Fruit fly (Drosophila melanogaster): ENCODE results near the gene CG12523.

The CG12523 gene

DNA sequence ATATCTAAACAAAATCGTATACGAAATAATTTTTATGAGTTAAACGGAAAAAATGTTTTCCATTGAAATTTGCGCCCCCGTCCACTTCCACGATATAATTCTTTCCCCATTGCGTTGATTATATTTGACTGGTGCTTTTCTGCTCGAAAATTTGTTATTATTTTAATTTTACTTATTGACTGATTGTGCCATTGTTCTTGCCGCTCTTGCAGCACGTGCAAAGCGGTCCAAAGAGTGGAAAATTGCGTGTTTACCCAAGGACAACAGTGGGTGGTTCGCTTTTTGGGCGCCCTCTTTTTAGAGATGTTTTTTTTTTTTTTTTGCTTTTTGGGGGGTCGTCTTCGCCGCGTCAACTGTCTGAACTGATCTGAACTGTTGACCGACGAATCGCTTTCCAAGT, 2.1 kb downstream of the CG12523 start:
- TF ChIP-seq pros (GFP tag; optimal IDR thresholded peaks at IDR 0.05) (no peak), chif (GFP tag; optimal IDR thresholded peaks at IDR 0.05) (no peak), MTF-1 (GFP tag; optimal IDR thresholded peaks at IDR 0.05; ENCODE audit: borderline replicate concordance) (peak; percentile 7), so (GFP tag; IDR thresholded peaks at IDR 0.05) (no peak), zen (tag; optimal IDR thresholded peaks at IDR 0.05) (no peak), D19B (GFP tag; optimal IDR thresholded peaks at IDR 0.05) (no peak), B-H2 (GFP tag; optimal IDR thresholded peaks at IDR 0.05) (no peak), oc (tag; optimal IDR thresholded peaks at IDR 0.05) (no peak), sens (GFP tag) (peak; percentile 69), Med (GFP tag) (peak; percentile 55), sd (tag; optimal IDR thresholded peaks at IDR 0.05) (peak; percentile 52), Eip74EF (GFP tag; optimal IDR thresholded peaks at IDR 0.05) (no peak), bab2 (GFP tag; optimal IDR thresholded peaks at IDR 0.05) (peak; percentile 7), caup (GFP tag; optimal IDR thresholded peaks at IDR 0.05; ENCODE audit: severe bottlenecking) (no peak), CG14710 (tag; optimal IDR thresholded peaks at IDR 0.05) (no peak), Nf-YB (GFP tag; optimal IDR thresholded peaks at IDR 0.05) (no peak), abd-A (tag; optimal IDR thresholded peaks at IDR 0.05) (peak; percentile 14), cwo (GFP tag; optimal IDR thresholded peaks at IDR 0.05) (peak; percentile 17), lab (GFP tag; optimal IDR thresholded peaks at IDR 0.05) (no peak), phol (tag; optimal IDR thresholded peaks at IDR 0.05) (no peak), CG14014 (GFP tag; IDR thresholded peaks at IDR 0.05) (no peak), CG14050 (GFP tag; IDR thresholded peaks at IDR 0.05) (no peak), Optix (GFP tag; IDR thresholded peaks at IDR 0.05) (no peak), CG11696 (GFP tag; IDR thresholded peaks at IDR 0.05) (0 out of 2 replicates have a peak, but pooled peaks have one; percentile 33), sqz (GFP tag; optimal IDR thresholded peaks at IDR 0.05) (no peak), ci (GFP tag; IDR thresholded peaks at IDR 0.05) (no peak)

DNA sequence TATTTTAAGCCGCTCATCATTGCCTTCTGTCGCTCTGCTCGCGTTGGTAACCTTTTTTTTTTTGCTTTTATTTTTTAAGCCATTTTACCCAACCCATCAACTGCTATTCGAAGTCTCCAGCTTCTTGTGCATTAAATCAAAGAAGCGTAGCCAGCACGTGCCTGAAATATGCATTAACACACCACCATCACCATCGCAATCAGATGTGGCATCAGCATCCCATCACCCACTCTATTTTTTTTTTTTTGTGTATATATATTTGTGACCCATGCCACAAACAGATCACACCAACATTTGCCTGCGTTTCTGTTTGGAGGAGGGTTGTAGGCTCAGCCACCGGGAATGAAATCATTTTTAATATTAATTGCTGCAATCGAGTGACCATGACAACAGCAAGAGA, 8.0 kb downstream of the CG12523 start:
- TF ChIP-seq sens (GFP tag) = peak; percentile 13
- TF ChIP-seq Hey (tag; optimal IDR thresholded peaks at IDR 0.05) = peak; percentile 61
- no peak for TF ChIP-seq klu (GFP tag; IDR thresholded peaks at IDR 0.05)
- TF ChIP-seq Med (GFP tag) = peak; percentile 47
- TF ChIP-seq CG1603 (tag; optimal IDR thresholded peaks at IDR 0.05) = no peak
- 0 out of 4 replicates have a peak, but pooled peaks have one; percentile 36 for TF ChIP-seq chinmo (GFP tag; IDR thresholded peaks at IDR 0.05; ENCODE audit: partially characterized antibody)
- peak; percentile 27 for TF ChIP-seq gsb-n (tag; optimal IDR thresholded peaks at IDR 0.05)
- TF ChIP-seq nerfin-1 (tag; optimal IDR thresholded peaks at IDR 0.05) = peak; percentile 30
- no peak for TF ChIP-seq CG14710 (tag; optimal IDR thresholded peaks at IDR 0.05)
- TF ChIP-seq sqz (GFP tag; optimal IDR thresholded peaks at IDR 0.05) = peak; percentile 76
- no peak for TF ChIP-seq CG14667 (GFP tag; IDR thresholded peaks at IDR 0.05)
- TF ChIP-seq Sin3A (optimal IDR thresholded peaks at IDR 0.05) = no peak
- TF ChIP-seq Awh (GFP tag; IDR thresholded peaks at IDR 0.05) = no peak

DNA sequence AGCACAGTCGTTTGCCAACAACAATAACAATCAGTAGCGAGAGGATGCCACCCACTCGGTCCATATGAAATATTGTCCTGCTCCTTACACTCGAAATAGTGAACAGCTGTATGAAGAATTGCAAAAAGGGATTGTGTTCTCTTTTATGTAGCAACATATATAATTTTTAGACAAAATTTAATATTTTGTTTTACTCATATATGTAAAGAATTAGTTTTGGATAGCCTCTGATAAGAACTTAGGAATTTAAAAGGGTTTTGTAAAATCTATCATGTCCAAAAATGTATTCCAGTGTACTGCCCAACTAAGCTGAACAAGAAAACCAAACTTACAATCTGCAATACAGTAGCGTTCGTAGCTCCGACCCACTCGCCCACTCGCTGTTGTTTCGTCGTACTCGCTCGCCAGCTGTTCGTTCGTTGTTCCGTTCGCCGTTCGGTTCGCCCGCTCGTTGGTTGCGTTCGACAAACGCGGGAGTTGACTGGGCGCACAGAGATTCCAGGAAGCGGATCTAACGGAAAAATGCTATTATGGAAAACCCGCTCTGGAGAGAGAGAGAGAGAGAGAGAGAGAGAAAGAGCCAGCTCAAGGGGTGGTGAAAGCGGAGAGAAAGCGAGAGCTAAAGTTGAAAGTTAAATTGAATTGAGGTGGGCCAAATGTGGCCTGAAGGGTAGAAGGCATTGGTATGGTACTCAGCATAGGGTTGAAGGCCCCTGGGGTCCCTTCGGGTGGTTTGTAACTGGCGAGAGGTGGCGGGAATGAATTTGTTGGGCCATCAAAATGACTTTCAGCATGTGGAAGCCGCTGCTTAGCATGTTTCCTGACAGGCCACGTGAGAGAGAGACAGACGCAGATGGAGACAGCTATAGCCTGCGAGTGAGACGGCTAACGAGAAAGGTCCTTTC, 9.8 kb downstream of the CG12523 start:
- TF ChIP-seq CG6791 (GFP tag; IDR thresholded peaks at IDR 0.05; ENCODE audit: partially characterized antibody) (no peak), CG11504 (tag; optimal IDR thresholded peaks at IDR 0.05) (peak; percentile 84), ttk (GFP tag; IDR thresholded peaks at IDR 0.05) (0 out of 2 replicates have a peak, but pooled peaks have one; percentile 26), stc (GFP tag; IDR thresholded peaks at IDR 0.05) (peak; percentile 73), CG12659 (GFP tag; optimal IDR thresholded peaks at IDR 0.05) (peak; percentile 60), phol (tag; optimal IDR thresholded peaks at IDR 0.05) (peak; percentile 76), Hr39 (optimal IDR thresholded peaks at IDR 0.05) (no peak), pan (optimal IDR thresholded peaks at IDR 0.05) (no peak), pan (GFP tag; optimal IDR thresholded peaks at IDR 0.05 in 1 of 2, IDR thresholded peaks at IDR 0.05 in 1 of 2) (peak in 1 of 2 experiments; percentile 66), CG6272 (GFP tag; IDR thresholded peaks at IDR 0.05) (no peak), Bteb2 (GFP tag; optimal IDR thresholded peaks at IDR 0.05) (peak; percentile 42), otp (GFP tag; IDR thresholded peaks at IDR 0.05) (0 out of 3 replicates have a peak, but pooled peaks have one; percentile 24), pfk (GFP tag; optimal IDR thresholded peaks at IDR 0.05) (no peak), CG5953 (GFP tag; IDR thresholded peaks at IDR 0.05) (no peak)
